Fruit fly (Drosophila melanogaster): ENCODE measurements around the gene CG12316.

DNA sequence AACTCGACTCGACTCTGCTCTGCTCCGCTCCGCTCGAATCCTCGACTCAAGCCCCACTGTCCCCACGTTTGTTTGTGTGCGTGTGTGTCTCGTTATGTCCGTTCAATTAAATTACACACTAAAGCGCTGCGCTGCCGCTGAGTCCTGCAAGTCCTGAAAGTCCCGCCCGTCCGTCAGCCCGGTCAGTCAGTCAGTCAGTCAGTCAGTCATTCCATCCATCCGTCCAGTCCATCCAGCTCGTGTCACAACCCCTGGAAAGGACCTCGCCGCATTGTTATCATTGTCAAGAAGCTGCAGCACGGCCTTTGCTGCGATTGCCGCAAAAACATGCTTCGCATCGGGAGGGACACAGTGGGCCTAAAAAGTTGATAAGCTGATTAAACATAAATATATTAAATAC, 32.3 kb upstream of the CG12316 start:
- no peak for TF ChIP-seq kay (GFP tag; ENCODE audit: borderline replicate concordance)
- no peak for TF ChIP-seq CG7101 (tag; optimal IDR thresholded peaks at IDR 0.05)
- no peak for TF ChIP-seq CG12768 (GFP tag; optimal IDR thresholded peaks at IDR 0.05)
- no peak for TF ChIP-seq CG33017 (tag; optimal IDR thresholded peaks at IDR 0.05)
- TF ChIP-seq CG1620 (GFP tag; optimal IDR thresholded peaks at IDR 0.05): no peak
- no peak for TF ChIP-seq CG11617 (GFP tag; optimal IDR thresholded peaks at IDR 0.05)
- TF ChIP-seq bab1 (GFP tag; optimal IDR thresholded peaks at IDR 0.05): no peak

Data from whole organism, adult.